Worm (Caenorhabditis elegans): ENCODE measurements around the gene Y43H11AL.1.

Gene Y43H11AL.1

ce11 chrII:240043-240442, 7.5 kb upstream of the Y43H11AL.1 start:
- TF ChIP-seq lin-39 (tag; optimal IDR thresholded peaks at IDR 0.05) (no peak), zag-1 (tag; optimal IDR thresholded peaks at IDR 0.05) (no peak), skn-1 (tag; optimal IDR thresholded peaks at IDR 0.05) (peak; percentile 75), nhr-77 (tag; optimal IDR thresholded peaks at IDR 0.05) (no peak), ceh-82 (tag; optimal IDR thresholded peaks at IDR 0.05) (no peak), pqm-1 (tag; optimal IDR thresholded peaks at IDR 0.05) (peak; percentile 100), ztf-4 (tag; optimal IDR thresholded peaks at IDR 0.05) (no peak), aly-2 (tag; optimal IDR thresholded peaks at IDR 0.05) (no peak), nhr-237 (tag; optimal IDR thresholded peaks at IDR 0.05) (no peak), pha-4 (tag; optimal IDR thresholded peaks at IDR 0.05) (no peak), nhr-25 (tag; optimal IDR thresholded peaks at IDR 0.05) (no peak), ceh-9 (tag; optimal IDR thresholded peaks at IDR 0.05) (no peak), hmg-11 (tag; optimal IDR thresholded peaks at IDR 0.05) (no peak), eor-1 (tag; optimal IDR thresholded peaks at IDR 0.05) (no peak), ama-1 (optimal IDR thresholded peaks at IDR 0.05) (no peak), mdl-1 (tag; optimal IDR thresholded peaks at IDR 0.05) (no peak), ztf-11 (tag; optimal IDR thresholded peaks at IDR 0.05) (no peak), fos-1 (tag; optimal IDR thresholded peaks at IDR 0.05) (no peak), lsy-12 (tag; optimal IDR thresholded peaks at IDR 0.05) (no peak), unc-62 (GFP tag; optimal IDR thresholded peaks at IDR 0.05) (no peak), nfya-1 (tag; optimal IDR thresholded peaks at IDR 0.05; ENCODE audit: insufficient read depth) (no peak), elt-2 (tag; optimal IDR thresholded peaks at IDR 0.05) (peak; percentile 92), ZK546.5 (tag; optimal IDR thresholded peaks at IDR 0.05) (no peak), nhr-67 (tag; optimal IDR thresholded peaks at IDR 0.05) (no peak), tbx-2 (tag; optimal IDR thresholded peaks at IDR 0.05) (no peak)

- TF ChIP-seq nhr-28 (tag; optimal IDR thresholded peaks at IDR 0.05): no peak
- TF ChIP-seq ceh-16 (tag; optimal IDR thresholded peaks at IDR 0.05): no peak
- no peak for TF ChIP-seq fkh-10 (GFP tag; optimal IDR thresholded peaks at IDR 0.05)
- TF ChIP-seq nhr-43 (tag; optimal IDR thresholded peaks at IDR 0.05; ENCODE audit: poor library complexity, severe bottlenecking): no peak
- TF ChIP-seq nhr-77 (tag; optimal IDR thresholded peaks at IDR 0.05): no peak
- no peak for TF ChIP-seq egl-27 (tag; optimal IDR thresholded peaks at IDR 0.05)
- no peak for TF ChIP-seq nfya-1 (tag; optimal IDR thresholded peaks at IDR 0.05; ENCODE audit: insufficient read depth)
- TF ChIP-seq aly-2 (tag; optimal IDR thresholded peaks at IDR 0.05): no peak
Measured at ce11 chrII:237721-238120, 5.2 kb upstream of the Y43H11AL.1 start, which contains the start of gene laat-1. Gene laat-1, minus strand, starts transcription at chrII:237821.

- peak; percentile 64 for TF ChIP-seq unc-62 (GFP tag; optimal IDR thresholded peaks at IDR 0.05)
- peak; percentile 81 for TF ChIP-seq nhr-23 (tag; optimal IDR thresholded peaks at IDR 0.05)
- TF ChIP-seq fkh-2 (tag; optimal IDR thresholded peaks at IDR 0.05): no peak
- no peak for TF ChIP-seq nhr-76 (tag; optimal IDR thresholded peaks at IDR 0.05)
- TF ChIP-seq lin-15B (tag; optimal IDR thresholded peaks at IDR 0.05): peak; percentile 71
- TF ChIP-seq ceh-28 (tag; optimal IDR thresholded peaks at IDR 0.05): peak; percentile 75
- peak; percentile 85 for TF ChIP-seq hmg-11 (tag; optimal IDR thresholded peaks at IDR 0.05)
- TF ChIP-seq nhr-11 (tag; optimal IDR thresholded peaks at IDR 0.05): no peak
- TF ChIP-seq sea-2 (GFP tag; optimal IDR thresholded peaks at IDR 0.05): no peak
- peak; percentile 40 for TF ChIP-seq mdl-1 (tag; optimal IDR thresholded peaks at IDR 0.05)
- TF ChIP-seq ceh-9 (tag; optimal IDR thresholded peaks at IDR 0.05): no peak
- TF ChIP-seq mml-1 (tag; optimal IDR thresholded peaks at IDR 0.05): no peak
- TF ChIP-seq nhr-12 (tag; optimal IDR thresholded peaks at IDR 0.05): no peak
- no peak for TF ChIP-seq fkh-10 (GFP tag; optimal IDR thresholded peaks at IDR 0.05)
- TF ChIP-seq lin-39 (tag; optimal IDR thresholded peaks at IDR 0.05): peak; percentile 95
- no peak for TF ChIP-seq ztf-4 (tag; optimal IDR thresholded peaks at IDR 0.05)
- peak; percentile 37 for TF ChIP-seq skn-1 (tag; optimal IDR thresholded peaks at IDR 0.05)
- peak; percentile 37 for TF ChIP-seq snpc-4 (tag; optimal IDR thresholded peaks at IDR 0.05)
- TF ChIP-seq jun-1 (tag; optimal IDR thresholded peaks at IDR 0.05): peak; percentile 81
- TF ChIP-seq nhr-28 (tag; optimal IDR thresholded peaks at IDR 0.05): no peak
- no peak for TF ChIP-seq elt-3 (tag; optimal IDR thresholded peaks at IDR 0.05)
- no peak for TF ChIP-seq unc-39 (tag; optimal IDR thresholded peaks at IDR 0.05)
- TF ChIP-seq ZK546.5 (tag; optimal IDR thresholded peaks at IDR 0.05): no peak
- TF ChIP-seq fos-1 (tag; optimal IDR thresholded peaks at IDR 0.05): no peak
- peak; percentile 3 for TF ChIP-seq R02D3.7 (tag; optimal IDR thresholded peaks at IDR 0.05)
- TF ChIP-seq elt-2 (tag; optimal IDR thresholded peaks at IDR 0.05): peak; percentile 56
- TF ChIP-seq daf-12 (tag; optimal IDR thresholded peaks at IDR 0.05): no peak
- peak; percentile 41 for TF ChIP-seq ama-1 (optimal IDR thresholded peaks at IDR 0.05)
- no peak for TF ChIP-seq nhr-77 (tag; optimal IDR thresholded peaks at IDR 0.05)
- TF ChIP-seq eor-1 (tag; optimal IDR thresholded peaks at IDR 0.05): no peak
- no peak for TF ChIP-seq zag-1 (tag; optimal IDR thresholded peaks at IDR 0.05)
- TF ChIP-seq ceh-16 (tag; optimal IDR thresholded peaks at IDR 0.05): no peak
- TF ChIP-seq nhr-67 (tag; optimal IDR thresholded peaks at IDR 0.05): no peak
- peak; percentile 66 for TF ChIP-seq elt-1 (tag; optimal IDR thresholded peaks at IDR 0.05)
- no peak for TF ChIP-seq ceh-82 (tag; optimal IDR thresholded peaks at IDR 0.05)
- TF ChIP-seq nhr-43 (tag; optimal IDR thresholded peaks at IDR 0.05; ENCODE audit: poor library complexity, severe bottlenecking): no peak
- peak; percentile 86 for TF ChIP-seq nfya-1 (tag; optimal IDR thresholded peaks at IDR 0.05; ENCODE audit: insufficient read depth)
- TF ChIP-seq tbx-2 (tag; optimal IDR thresholded peaks at IDR 0.05): peak; percentile 58
- peak; percentile 47 for TF ChIP-seq pha-4 (tag; optimal IDR thresholded peaks at IDR 0.05)
- peak; percentile 96 for TF ChIP-seq nhr-25 (tag; optimal IDR thresholded peaks at IDR 0.05)
- peak; percentile 15 for TF ChIP-seq egl-5 (tag; optimal IDR thresholded peaks at IDR 0.05)
- no peak for TF ChIP-seq egl-27 (tag; optimal IDR thresholded peaks at IDR 0.05)
Measured at ce11 chrII:221212-221611, 11.3 kb downstream of the Y43H11AL.1 start.
